Worm (Caenorhabditis elegans) whole organism, L1 larva: ENCODE measurements around the gene C04A11.5.

ENCODE experiments used
- ama-1 ChIP-seq: fragments of 150-350 bp; optimal IDR thresholded peaks from 2 replicates; lab custom pipeline; 2014
- ceh-82 ChIP-seq, 3 experiments: fragments of 150-350 bp in 1 of 3; sonication (generic microtip) in 2 of 3; optimal IDR thresholded peaks; 2 replicates each; lab custom pipeline; 2014 to 2017; ENCODE audit warnings: missing biosample characterization in 3 of 3, missing genetic modification characterization in 3 of 3
- elt-3 ChIP-seq, 6 experiments: fragments of 150-350 bp in 1 of 6; sonication (generic microtip); optimal IDR thresholded peaks; 2 replicates each; lab custom pipeline; 2017 to 2018; ENCODE audit warnings: missing biosample characterization in 6 of 6, missing genetic modification characterization in 6 of 6, inconsistent platforms in 1 of 6
- fos-1 ChIP-seq: fragments of 150-350 bp; optimal IDR thresholded peaks from 2 replicates; lab custom pipeline; 2014; ENCODE audit warnings: missing biosample characterization, missing genetic modification characterization
- lin-39 ChIP-seq: fragments of 150-350 bp; optimal IDR thresholded peaks from 2 replicates; lab custom pipeline; 2014; ENCODE audit warnings: missing biosample characterization, missing genetic modification reagents, missing genetic modification characterization
- lsy-2 ChIP-seq, 2 experiments: fragments of 150-350 bp; optimal IDR thresholded peaks; 2 replicates each; lab custom pipeline; 2014; ENCODE audit warnings: missing biosample characterization in 2 of 2, missing genetic modification characterization in 2 of 2

DNA sequence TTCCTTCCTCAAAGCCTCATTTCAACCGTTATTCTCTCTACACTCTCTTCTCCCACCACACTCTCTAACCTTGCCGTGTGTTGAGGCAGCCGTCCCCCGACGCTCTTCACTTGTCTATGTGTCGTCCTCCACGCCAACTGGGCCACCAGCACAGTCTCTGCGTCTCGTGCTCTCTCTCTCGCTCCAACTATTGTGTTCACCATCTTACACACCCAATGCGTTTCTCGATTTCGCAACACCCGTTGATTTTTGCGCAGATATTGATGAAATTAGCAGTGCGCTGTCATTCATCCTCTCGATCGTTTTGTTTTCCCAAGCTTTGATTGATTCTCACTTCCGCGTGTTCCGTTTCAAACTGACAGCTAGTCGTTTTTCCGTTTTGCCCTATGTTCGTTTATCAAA is 22.7 kb downstream of the C04A11.5 start:
- TF ChIP-seq elt-3 (tag; optimal IDR thresholded peaks at IDR 0.05; lab: Kevin White, UChicago) = no peak
- TF ChIP-seq ama-1 (lab: Kevin White, UChicago) = no peak
- peak in 1 of 2 experiments; percentile 33 for TF ChIP-seq lsy-2 (tag; optimal IDR thresholded peaks at IDR 0.05; lab: Kevin White, UChicago)
- TF ChIP-seq fos-1 (tag; lab: Kevin White, UChicago) = no peak
- TF ChIP-seq ceh-82 (tag; optimal IDR thresholded peaks at IDR 0.05; lab: Kevin White, UChicago) = peak; percentile 34 to 71 (median 56)
- no peak for TF ChIP-seq lin-39 (tag; lab: Kevin White, UChicago)
